Fruit fly (Drosophila melanogaster) whole organism, embryonic: ENCODE results near the gene Cp18.
A peak's percentile ranks its signal among the peaks of the same experiment; 100 is the strongest.

ENCODE experiments used
- CG10209 ChIP-seq: fragments of 200-800 bp; sonication (Bioruptor generic); optimal IDR thresholded peaks from 3 replicates; lab custom pipeline; 2017; ENCODE audit warnings: missing biosample characterization, mild to moderate bottlenecking, missing genetic modification characterization, missing genetic modification reagents
- CG10366 ChIP-seq: fragments of 200-800 bp; sonication (Bioruptor generic); IDR thresholded peaks from 2 replicates; pipeline ENCODE4 v1.3.6; 2022; ENCODE audit warnings: missing biosample characterization, missing genetic modification characterization
- CG11247 ChIP-seq: fragments of 200-800 bp; sonication (Bioruptor generic); IDR thresholded peaks from 2 replicates; pipeline ENCODE4 v1.3.6; 2022; ENCODE audit warnings: missing biosample characterization, missing genetic modification characterization
- CG11695 ChIP-seq: fragments of 200-800 bp; sonication (Bioruptor generic); IDR thresholded peaks from 3 replicates; pipeline ENCODE4 v1.3.6; 2022; ENCODE audit warnings: missing biosample characterization, missing genetic modification characterization
- CG17186 ChIP-seq: fragments of 200-800 bp; sonication (Bioruptor generic); optimal IDR thresholded peaks from 3 replicates; lab custom pipeline; 2017; ENCODE audit warnings: missing biosample characterization, missing genetic modification reagents, missing genetic modification characterization
- CG17359 ChIP-seq: fragments of 200-800 bp; sonication (Bioruptor generic); optimal IDR thresholded peaks from 3 replicates; lab custom pipeline; 2018; ENCODE audit warnings: missing biosample characterization, mild to moderate bottlenecking, missing genetic modification characterization, moderate library complexity
- CG17829 ChIP-seq: fragments of 200-800 bp; optimal IDR thresholded peaks from 2 replicates; lab custom pipeline; 2019; ENCODE audit warnings: missing biosample characterization, mild to moderate bottlenecking, missing genetic modification characterization, moderate library complexity
- CG18619 ChIP-seq: fragments of 200-800 bp; sonication (Bioruptor generic); optimal IDR thresholded peaks from 3 replicates; lab custom pipeline; 2017; ENCODE audit warnings: missing biosample characterization, mild to moderate bottlenecking, missing genetic modification characterization
- CG2678 ChIP-seq: fragments of 200-800 bp; sonication (Bioruptor generic); optimal IDR thresholded peaks from 3 replicates; lab custom pipeline; 2019; ENCODE audit warnings: missing biosample characterization, mild to moderate bottlenecking, missing genetic modification characterization, moderate library complexity
- CG2875 ChIP-seq: fragments of 200-800 bp; sonication (Bioruptor generic); optimal IDR thresholded peaks from 2 replicates; lab custom pipeline; 2017; ENCODE audit warnings: missing biosample characterization, mild to moderate bottlenecking, missing genetic modification characterization, missing genetic modification reagents
- CG31441 ChIP-seq: fragments of 200-800 bp; sonication (Bioruptor generic); IDR thresholded peaks from 2 replicates; pipeline ENCODE4 v1.3.6; 2022; ENCODE audit warnings: missing biosample characterization, missing genetic modification characterization
- CG3281 ChIP-seq: fragments of 200-800 bp; sonication (Bioruptor generic); optimal IDR thresholded peaks from 3 replicates; lab custom pipeline; 2017; ENCODE audit warnings: missing biosample characterization, mild to moderate bottlenecking, missing genetic modification characterization
- CG34422 ChIP-seq: fragments of 200-800 bp; sonication (Bioruptor generic); IDR thresholded peaks from 3 replicates; pipeline ENCODE4 v1.3.6; 2022; ENCODE audit warnings: missing biosample characterization, missing genetic modification characterization
- CG4282 ChIP-seq: fragments of 200-800 bp; sonication (Bioruptor generic); optimal IDR thresholded peaks from 2 replicates; lab custom pipeline; 2016; ENCODE audit warnings: missing biosample characterization, missing genetic modification characterization
- CG4424 ChIP-seq: fragments of 200-800 bp; sonication (Bioruptor generic); optimal IDR thresholded peaks from 3 replicates; lab custom pipeline; 2016; ENCODE audit warnings: missing biosample characterization, missing genetic modification characterization
- CG6254 ChIP-seq: fragments of 200-800 bp; sonication (Bioruptor generic); optimal IDR thresholded peaks from 3 replicates; lab custom pipeline; 2017; ENCODE audit warnings: mild to moderate bottlenecking, missing biosample characterization, missing genetic modification reagents, missing genetic modification characterization
- CG6683 ChIP-seq: fragments of 200-800 bp; sonication (Bioruptor generic); optimal IDR thresholded peaks from 2 replicates; lab custom pipeline; 2017; ENCODE audit warnings: missing biosample characterization, mild to moderate bottlenecking, missing genetic modification characterization, missing genetic modification reagents
- CG7357 ChIP-seq: fragments of 200-800 bp; sonication (Bioruptor generic); IDR thresholded peaks from 3 replicates; pipeline ENCODE4 v1.3.6; 2022; ENCODE audit warnings: missing biosample characterization, missing genetic modification characterization
- CG8290 ChIP-seq, 3 experiments: fragments of 200-800 bp; sonication (Bioruptor generic); optimal IDR thresholded peaks; 2 replicates each; lab custom pipeline; 2016 to 2019; ENCODE audit warnings: missing biosample characterization in 3 of 3, missing genetic modification characterization in 3 of 3, mild to moderate bottlenecking in 2 of 3, moderate library complexity in 1 of 3
- CG9437 ChIP-seq: fragments of 200-800 bp; sonication (Bioruptor generic); optimal IDR thresholded peaks from 2 replicates; lab custom pipeline; 2018; ENCODE audit warnings: missing biosample characterization, mild to moderate bottlenecking, missing genetic modification characterization
- CoRest ChIP-seq: fragments of 200-800 bp; sonication (Bioruptor generic); optimal IDR thresholded peaks from 3 replicates; lab custom pipeline; 2018; ENCODE audit warnings: missing biosample characterization, mild to moderate bottlenecking, missing genetic modification characterization, moderate library complexity
- CrebB ChIP-seq: fragments of 200-800 bp; sonication (Bioruptor generic); optimal IDR thresholded peaks from 3 replicates; lab custom pipeline; 2018; ENCODE audit warnings: missing biosample characterization, mild to moderate bottlenecking, missing genetic modification characterization
- D ChIP-seq, 2 experiments: fragments of 200-800 bp in 1 of 2; fragments of >200 bp in 1 of 2; sonication (Bioruptor generic) in 1 of 2; optimal IDR thresholded peaks; 2 replicates in 1 of 2; 3 replicates in 1 of 2; lab custom pipeline; 2017; ENCODE audit warnings: mild to moderate bottlenecking in 1 of 2, missing biosample characterization in 1 of 2, missing genetic modification characterization in 1 of 2, missing genetic modification reagents in 1 of 2
- H2.0 ChIP-seq: fragments of 200-800 bp; sonication (Bioruptor generic); IDR thresholded peaks from 2 replicates; pipeline ENCODE4 v1.3.6; 2022; ENCODE audit warnings: missing biosample characterization, missing genetic modification characterization
- Hr3 ChIP-seq: fragments of 200-800 bp; sonication (Bioruptor generic); optimal IDR thresholded peaks from 3 replicates; lab custom pipeline; 2016; ENCODE audit warnings: missing biosample characterization, missing genetic modification characterization
- Hr39 ChIP-seq: fragments of >200 bp; optimal IDR thresholded peaks from 2 replicates; lab custom pipeline; 2017
- MTF-1 ChIP-seq: fragments of 200-800 bp; sonication (Bioruptor generic); optimal IDR thresholded peaks from 2 replicates; lab custom pipeline; 2018; ENCODE audit warnings: missing biosample characterization, mild to moderate bottlenecking, missing genetic modification characterization, borderline replicate concordance
- Sin3A ChIP-seq: fragments of >200 bp; optimal IDR thresholded peaks from 2 replicates; lab custom pipeline; 2018
- Six4 ChIP-seq: fragments of 200-800 bp; sonication (Bioruptor generic); optimal IDR thresholded peaks from 2 replicates; lab custom pipeline; 2016; ENCODE audit warnings: missing biosample characterization, missing genetic modification characterization
- TFAM ChIP-seq: fragments of 200-800 bp; sonication (Bioruptor generic); optimal IDR thresholded peaks from 2 replicates; lab custom pipeline; 2017; ENCODE audit warnings: missing biosample characterization, missing genetic modification characterization, inconsistent platforms
- Taf1 ChIP-seq: fragments of 200-800 bp; sonication (Bioruptor generic); IDR thresholded peaks from 2 replicates; pipeline ENCODE4 v1.3.6; 2022; ENCODE audit warnings: missing biosample characterization, missing genetic modification characterization
- ac ChIP-seq: fragments of 200-800 bp; sonication (Bioruptor generic); optimal IDR thresholded peaks from 3 replicates; lab custom pipeline; 2017; ENCODE audit warnings: missing biosample characterization, mild to moderate bottlenecking, missing genetic modification characterization
- ato ChIP-seq: fragments of 200-800 bp; sonication (Bioruptor generic); IDR thresholded peaks from 2 replicates; pipeline ENCODE4 v1.3.6; 2022; ENCODE audit warnings: missing biosample characterization, missing genetic modification characterization; ENCODE audit not compliant: partially characterized antibody
- btn ChIP-seq: fragments of 200-800 bp; sonication (Bioruptor generic); optimal IDR thresholded peaks from 2 replicates; lab custom pipeline; 2016; ENCODE audit warnings: missing biosample characterization, missing genetic modification characterization
- corto ChIP-seq: fragments of 200-800 bp; sonication (Bioruptor generic); optimal IDR thresholded peaks from 2 replicates; lab custom pipeline; 2016; ENCODE audit warnings: missing biosample characterization, mild to moderate bottlenecking, missing genetic modification characterization, moderate library complexity
- dan ChIP-seq: fragments of 200-800 bp; sonication (Bioruptor generic); IDR thresholded peaks from 2 replicates; pipeline ENCODE4 v1.3.6; 2022; ENCODE audit warnings: missing biosample characterization, missing genetic modification characterization
- disco-r ChIP-seq: fragments of 200-800 bp; sonication (Bioruptor generic); optimal IDR thresholded peaks from 2 replicates; lab custom pipeline; 2016; ENCODE audit warnings: missing biosample characterization, missing genetic modification characterization
- ems ChIP-seq: fragments of 200-800 bp; sonication (Bioruptor generic); optimal IDR thresholded peaks from 3 replicates; lab custom pipeline; 2016; ENCODE audit warnings: missing biosample characterization, missing genetic modification characterization
- fru ChIP-seq: fragments of >200 bp; optimal IDR thresholded peaks from 2 replicates; lab custom pipeline; 2017
- hkb ChIP-seq, 2 experiments: fragments of 200-800 bp in 1 of 2; fragments of >200 bp in 1 of 2; sonication (Bioruptor generic) in 1 of 2; IDR thresholded peaks in 1 of 2; optimal IDR thresholded peaks in 1 of 2; 2 replicates each; pipeline versions ENCODE4 v1.3.6 to Lab custom; 2017 to 2022; ENCODE audit warnings: missing biosample characterization in 1 of 2, missing genetic modification characterization in 1 of 2
- odd ChIP-seq: fragments of 200-800 bp; sonication (Bioruptor generic); optimal IDR thresholded peaks from 2 replicates; lab custom pipeline; 2017; ENCODE audit warnings: missing biosample characterization, mild to moderate bottlenecking, missing genetic modification characterization
- psq ChIP-seq: fragments of 200-800 bp; sonication (Bioruptor generic); optimal IDR thresholded peaks from 2 replicates; lab custom pipeline; 2017; ENCODE audit warnings: missing biosample characterization, missing genetic modification characterization
- schlank ChIP-seq: fragments of 200-800 bp; sonication (Bioruptor generic); optimal IDR thresholded peaks from 2 replicates; lab custom pipeline; 2018; ENCODE audit warnings: missing biosample characterization, mild to moderate bottlenecking, missing genetic modification characterization
- tll ChIP-seq, 2 experiments: fragments of 200-800 bp in 1 of 2; fragments of >200 bp in 1 of 2; sonication (Bioruptor generic) in 1 of 2; optimal IDR thresholded peaks; 2 replicates each; lab custom pipeline; 2017 to 2019; ENCODE audit warnings: missing biosample characterization in 2 of 2, missing genetic modification characterization in 2 of 2, mild to moderate bottlenecking in 1 of 2, moderate library complexity in 1 of 2
- twi ChIP-seq: fragments of 200-800 bp; optimal IDR thresholded peaks from 2 replicates; lab custom pipeline; 2019; ENCODE audit warnings: missing biosample characterization, mild to moderate bottlenecking, missing genetic modification characterization, moderate library complexity
- usp ChIP-seq: fragments of >200 bp; optimal IDR thresholded peaks from 2 replicates; lab custom pipeline; 2017; ENCODE audit warnings: missing biosample characterization, missing genetic modification characterization
- yki ChIP-seq: fragments of >200 bp; optimal IDR thresholded peaks from 3 replicates; lab custom pipeline; 2018
- z ChIP-seq: fragments of 200-800 bp; sonication (Bioruptor generic); IDR thresholded peaks from 3 replicates; pipeline ENCODE4 v1.3.6; 2022; ENCODE audit warnings: missing biosample characterization, missing genetic modification characterization
- zfh1 ChIP-seq: fragments of 200-800 bp; sonication (Bioruptor generic); IDR thresholded peaks from 3 replicates; pipeline ENCODE4 v1.3.6; 2022; ENCODE audit warnings: missing biosample characterization, missing genetic modification characterization
- zfh2 ChIP-seq: fragments of 200-800 bp; sonication (Bioruptor generic); optimal IDR thresholded peaks from 2 replicates; lab custom pipeline; 2016; ENCODE audit warnings: missing biosample characterization, missing genetic modification characterization

Cp18 gene

dm6 chr3L:8765969-8766538 lies 39.5 kb downstream of the Cp18 start (continued):
- TF ChIP-seq CG6683 (GFP tag; lab: Kevin White, UChicago) (peak; percentile 94), CG17359 (tag; lab: Kevin White, UChicago) (peak; percentile 95), zfh2 (peak; percentile 98), Sin3A (lab: Kevin White, UChicago) (no peak), CG3281 (GFP tag; lab: Kevin White, UChicago) (peak; percentile 98), dan (GFP tag; lab: Robert Waterston, UW) (peak; percentile 89), schlank (tag; lab: Kevin White, UChicago) (peak; percentile 94), CG2875 (GFP tag; lab: Kevin White, UChicago) (peak; percentile 97), yki (no peak), CG10366 (peak; percentile 97), CoRest (tag; lab: Kevin White, UChicago) (peak; percentile 100), CG8290 (GFP tag; optimal IDR thresholded peaks at IDR 0.05; lab: Kevin White, UChicago) (peak; percentile 75), CG8290 (tag; optimal IDR thresholded peaks at IDR 0.05; lab: Kevin White, UChicago) (peak; percentile 93 to 95), twi (tag; lab: Kevin White, UChicago) (peak; percentile 98), CG2678 (tag; lab: Kevin White, UChicago) (peak; percentile 95), CrebB (peak; percentile 96), CG18619 (peak; percentile 99), CG11247 (peak; percentile 97), ems (GFP tag; lab: Kevin White, UChicago) (peak; percentile 94), Hr39 (lab: Kevin White, UChicago) (no peak), CG10209 (peak; percentile 99), CG6254 (peak; percentile 91), CG9437 (peak; percentile 100), CG11695 (GFP tag; lab: Robert Waterston, UW) (peak; percentile 98), zfh1 (GFP tag; lab: Robert Waterston, UW) (peak; percentile 97), Six4 (GFP tag; lab: Kevin White, UChicago) (peak; percentile 97), z (no peak), CG17186 (GFP tag; lab: Kevin White, UChicago) (peak; percentile 92), CG17829 (tag; lab: Kevin White, UChicago) (peak; percentile 98), TFAM (GFP tag; lab: Kevin White, UChicago) (peak; percentile 86), btn (GFP tag; lab: Kevin White, UChicago) (peak; percentile 87), fru (lab: Kevin White, UChicago) (no peak), H2.0 (peak; percentile 97), tll (GFP tag; optimal IDR thresholded peaks at IDR 0.05; lab: Kevin White, UChicago) (peak in 1 of 2 experiments; percentile 8), CG31441 (peak; percentile 98), Taf1 (peak; percentile 95), odd (GFP tag; lab: Kevin White, UChicago) (peak; percentile 98), CG7357 (GFP tag; lab: Robert Waterston, UW) (peak; percentile 96), disco-r (peak; percentile 97), ac (GFP tag; lab: Kevin White, UChicago) (peak; percentile 79), CG4424 (GFP tag; lab: Kevin White, UChicago) (peak; percentile 97), D (optimal IDR thresholded peaks at IDR 0.05; lab: Kevin White, UChicago) (no peak), D (GFP tag; optimal IDR thresholded peaks at IDR 0.05; lab: Kevin White, UChicago) (peak; percentile 99), psq (GFP tag; lab: Kevin White, UChicago) (peak; percentile 83), usp (GFP tag; lab: Kevin White, UChicago) (no peak), corto (peak; percentile 76), hkb (optimal IDR thresholded peaks at IDR 0.05; lab: Kevin White, UChicago) (no peak), hkb (GFP tag; IDR thresholded peaks at IDR 0.05; lab: Robert Waterston, UW) (peak; percentile 96), CG34422 (peak; percentile 97), Hr3 (GFP tag; lab: Kevin White, UChicago) (peak; percentile 98), CG4282 (GFP tag; lab: Kevin White, UChicago) (peak; percentile 97), ato (GFP tag; lab: Robert Waterston, UW) (no peak; the same call in none of the 2 replicates), MTF-1 (GFP tag; lab: Kevin White, UChicago) (peak; percentile 88)
